Worm (Caenorhabditis elegans): ENCODE measurements around the gene C04H4.1.

DNA sequence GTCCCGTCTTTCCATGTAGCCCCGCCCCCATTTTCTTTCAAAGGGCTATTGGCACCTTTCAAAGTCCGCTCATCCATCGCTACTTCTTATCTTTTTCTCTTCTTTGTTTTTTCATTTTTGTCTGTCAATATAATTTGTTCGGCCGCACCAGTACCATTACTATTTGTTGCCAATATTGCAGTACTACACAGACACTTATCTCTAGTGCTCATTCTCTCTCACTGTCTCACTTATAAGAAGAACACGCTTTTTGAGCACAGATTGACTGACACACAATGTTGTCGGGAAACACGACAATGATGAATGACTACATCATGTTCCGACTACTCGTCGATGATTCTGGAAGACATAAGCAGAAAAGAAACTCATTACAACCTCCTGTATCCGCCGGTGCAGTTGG lies 26.4 kb downstream of the C04H4.1 start:
- TF ChIP-seq ama-1 (optimal IDR thresholded peaks at IDR 0.05): no peak
- TF ChIP-seq scrt-1 (GFP tag; IDR thresholded peaks at IDR 0.05): no peak
- no peak for TF ChIP-seq hmg-4 (GFP tag; optimal IDR thresholded peaks at IDR 0.05)
- TF ChIP-seq hnd-1 (tag; optimal IDR thresholded peaks at IDR 0.05): no peak
- TF ChIP-seq tbx-37 (GFP tag; conservative IDR thresholded peaks at IDR 0.05): no peak
- TF ChIP-seq ceh-13 (GFP tag; optimal IDR thresholded peaks at IDR 0.05): no peak
- no peak for TF ChIP-seq flt-1 (GFP tag; IDR thresholded peaks at IDR 0.05)
- TF ChIP-seq F13C5.2 (tag; optimal IDR thresholded peaks at IDR 0.05): no peak
- TF ChIP-seq tra-4 (tag; optimal IDR thresholded peaks at IDR 0.05): no peak
- no peak for TF ChIP-seq hmbx-1 (tag; optimal IDR thresholded peaks at IDR 0.05)
- no peak for TF ChIP-seq tbx-11 (GFP tag; IDR thresholded peaks at IDR 0.05)
- no peak for TF ChIP-seq sea-1 (GFP tag; conservative IDR thresholded peaks at IDR 0.05)

All from whole organism, early embryonic.